Worm (Caenorhabditis elegans): Measurements from ENCODE around the gene srx-8.

DNA sequence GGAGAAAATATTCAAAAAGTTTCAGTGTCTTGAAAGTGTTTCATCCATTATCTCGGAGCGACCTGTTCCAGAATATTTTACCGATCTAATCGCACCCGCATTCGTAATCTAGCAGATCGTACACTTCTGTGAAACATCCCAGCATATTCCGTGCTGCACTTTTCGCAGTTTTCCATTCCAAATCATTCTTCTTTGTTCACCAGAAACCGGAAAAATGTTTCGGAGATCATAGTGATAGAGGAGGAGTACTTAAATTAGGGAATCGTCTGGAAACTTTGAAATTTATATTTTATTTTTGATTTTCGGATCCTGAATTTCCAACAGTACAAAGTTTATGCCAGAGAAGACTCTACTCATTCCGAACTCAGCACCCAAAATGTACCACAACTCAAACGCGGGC is 29.5 kb upstream of the srx-8 start, which contains the start of gene K06H6.2:
- no peak for TF ChIP-seq nfya-1 (tag; optimal IDR thresholded peaks at IDR 0.05; ENCODE audit: insufficient read depth)
- TF ChIP-seq ama-1 (optimal IDR thresholded peaks at IDR 0.05): no peak
- TF ChIP-seq egl-27 (tag; optimal IDR thresholded peaks at IDR 0.05): no peak
- TF ChIP-seq ztf-11 (tag; optimal IDR thresholded peaks at IDR 0.05): no peak
- TF ChIP-seq ztf-4 (tag; optimal IDR thresholded peaks at IDR 0.05): no peak
- TF ChIP-seq skn-1 (tag; optimal IDR thresholded peaks at IDR 0.05): no peak
- TF ChIP-seq fkh-2 (tag; optimal IDR thresholded peaks at IDR 0.05): no peak
- TF ChIP-seq nhr-67 (tag; optimal IDR thresholded peaks at IDR 0.05): no peak
- no peak for TF ChIP-seq daf-12 (tag; optimal IDR thresholded peaks at IDR 0.05)
- TF ChIP-seq nhr-25 (tag; optimal IDR thresholded peaks at IDR 0.05): no peak
- TF ChIP-seq unc-39 (tag; optimal IDR thresholded peaks at IDR 0.05): no peak
- TF ChIP-seq unc-62 (GFP tag; optimal IDR thresholded peaks at IDR 0.05): no peak
- TF ChIP-seq snpc-4 (tag; optimal IDR thresholded peaks at IDR 0.05): no peak

Data from whole organism, L3 larva.